Worm (Caenorhabditis elegans) whole organism, late embryonic: Measurements from ENCODE around the gene gly-3.

ENCODE experiments used
- C38D4.7 ChIP-seq: fragments of 200-800 bp; sonication (Bioruptor generic); optimal IDR thresholded peaks from 2 replicates; lab custom pipeline; 2018; ENCODE audit warnings: mild to moderate bottlenecking, missing genetic modification characterization, moderate library complexity, missing compliant biosample characterization
- ceh-9 ChIP-seq: sonication (generic microtip); optimal IDR thresholded peaks from 2 replicates; lab custom pipeline; 2016; ENCODE audit warnings: mild to moderate bottlenecking, missing genetic modification characterization, inconsistent platforms, missing compliant biosample characterization
- dve-1 ChIP-seq: sonication (generic microtip); optimal IDR thresholded peaks from 2 replicates; lab custom pipeline; 2017; ENCODE audit warnings: antibody characterized with exemption, mild to moderate bottlenecking, missing genetic modification characterization, missing compliant biosample characterization
- nhr-11 ChIP-seq: fragments of 150-350 bp; optimal IDR thresholded peaks from 2 replicates; lab custom pipeline; 2014; ENCODE audit warnings: missing biosample characterization, missing genetic modification characterization
- tbx-2 ChIP-seq: sonication (generic microtip); optimal IDR thresholded peaks from 2 replicates; lab custom pipeline; 2016; ENCODE audit warnings: missing genetic modification characterization, missing compliant biosample characterization

- TF ChIP-seq dve-1 (tag; lab: Kevin White, UChicago) (no peak), tbx-2 (tag; lab: Kevin White, UChicago) (no peak), ceh-9 (no peak), C38D4.7 (GFP tag; lab: Kevin White, UChicago) (no peak), nhr-11 (tag; lab: Kevin White, UChicago) (no peak)
Observed at ce11 chrIII:7941417-7941816, 23.9 kb upstream of the gly-3 start, which contains the start of gene kle-2.
